Fruit fly (Drosophila melanogaster): ENCODE data around the gene CG32204.

dm6 chr3L:18901411-18901810, 44.4 kb downstream of the CG32204 start, which contains the start of the genes arx and CG6843:
- TF ChIP-seq usp (GFP tag; optimal IDR thresholded peaks at IDR 0.05), result no peak
- no peak for TF ChIP-seq pan (optimal IDR thresholded peaks at IDR 0.05)

Data from whole organism.